Fruit fly (Drosophila melanogaster) whole organism, pupa: ENCODE measurements around the gene CNMa.

ENCODE experiments used
- CG12605 ChIP-seq: fragments of 200-800 bp; sonication (Bioruptor generic); IDR thresholded peaks from 2 replicates; pipeline ENCODE4 v1.3.6; 2022; ENCODE audit warnings: missing biosample characterization, missing genetic modification characterization
- CG13204 ChIP-seq: fragments of 200-800 bp; sonication (Bioruptor generic); optimal IDR thresholded peaks from 2 replicates; lab custom pipeline; 2018; ENCODE audit warnings: missing biosample characterization, mild to moderate bottlenecking, missing genetic modification characterization, moderate library complexity
- CG15710 ChIP-seq: fragments of 200-800 bp; sonication (Bioruptor generic); optimal IDR thresholded peaks from 2 replicates; lab custom pipeline; 2018; ENCODE audit warnings: missing biosample characterization, mild to moderate bottlenecking, missing genetic modification characterization, moderate library complexity
- CG17806 ChIP-seq: fragments of 200-800 bp; sonication (Bioruptor generic); optimal IDR thresholded peaks from 2 replicates; lab custom pipeline; 2018; ENCODE audit warnings: missing biosample characterization, mild to moderate bottlenecking, missing genetic modification characterization, moderate library complexity
- CG34367 ChIP-seq: fragments of 200-800 bp; sonication (Bioruptor generic); optimal IDR thresholded peaks from 2 replicates; lab custom pipeline; 2018; ENCODE audit warnings: missing biosample characterization, mild to moderate bottlenecking, missing genetic modification characterization
- CG4496 ChIP-seq: fragments of 200-800 bp; sonication (Bioruptor generic); IDR thresholded peaks from 3 replicates; pipeline ENCODE4 v1.3.6; 2022; ENCODE audit warnings: missing biosample characterization, missing genetic modification characterization
- CG8159 ChIP-seq: fragments of 200-800 bp; sonication (Bioruptor generic); optimal IDR thresholded peaks from 3 replicates; lab custom pipeline; 2018; ENCODE audit warnings: missing biosample characterization, mild to moderate bottlenecking, missing genetic modification characterization, moderate library complexity
- CG9948 ChIP-seq: fragments of 200-800 bp; sonication (Bioruptor generic); optimal IDR thresholded peaks from 2 replicates; lab custom pipeline; 2018; ENCODE audit warnings: missing biosample characterization, mild to moderate bottlenecking, missing genetic modification characterization, moderate library complexity
- EcR ChIP-seq: fragments of 200-800 bp; sonication (Bioruptor generic); optimal IDR thresholded peaks from 3 replicates; lab custom pipeline; 2019; ENCODE audit warnings: missing biosample characterization, missing genetic modification characterization, mild to moderate bottlenecking, moderate library complexity, missing genetic modification reagents
- Ets98B ChIP-seq: fragments of 200-800 bp; sonication (Bioruptor generic); IDR thresholded peaks from 2 replicates; pipeline ENCODE4 v1.3.6; 2022; ENCODE audit warnings: missing biosample characterization, missing genetic modification characterization
- Pif1A ChIP-seq: fragments of 200-800 bp; sonication (Bioruptor generic); optimal IDR thresholded peaks from 3 replicates; lab custom pipeline; 2016; ENCODE audit warnings: missing biosample characterization, missing genetic modification characterization
- Pif1B ChIP-seq: fragments of 200-800 bp; sonication (Bioruptor generic); optimal IDR thresholded peaks from 3 replicates; lab custom pipeline; 2016; ENCODE audit warnings: missing biosample characterization, missing genetic modification characterization
- Snoo ChIP-seq: fragments of 200-800 bp; sonication (Bioruptor generic); optimal IDR thresholded peaks from 3 replicates; lab custom pipeline; 2017; ENCODE audit warnings: missing biosample characterization, mild to moderate bottlenecking, missing genetic modification characterization, inconsistent platforms

- TF ChIP-seq Ets98B (GFP tag; lab: Robert Waterston, UW): no peak
- TF ChIP-seq CG13204 (GFP tag; lab: Kevin White, UChicago): no peak
- no peak for TF ChIP-seq CG17806
- TF ChIP-seq EcR (GFP tag; lab: Kevin White, UChicago): no peak
- no peak for TF ChIP-seq CG4496
- no peak for TF ChIP-seq CG34367
- TF ChIP-seq CG8159 (tag; lab: Kevin White, UChicago): no peak
- TF ChIP-seq CG15710 (tag; lab: Kevin White, UChicago): no peak
- no peak for TF ChIP-seq Pif1B (GFP tag; lab: Kevin White, UChicago)
- TF ChIP-seq Pif1A: no peak
- no peak for TF ChIP-seq CG12605 (GFP tag; lab: Robert Waterston, UW)
- no peak for TF ChIP-seq CG9948
- no peak for TF ChIP-seq Snoo (tag; lab: Kevin White, UChicago)
Measured at dm6 chr3L:1904440-1904839, 49.0 kb upstream of the CNMa start.
